Fruit fly (Drosophila melanogaster) whole organism, embryonic: Measurements from ENCODE around the gene Obp19c.

Experiments
- Atf6 ChIP-seq: fragments of 200-800 bp; sonication (Bioruptor generic); IDR thresholded peaks from 2 replicates; pipeline ENCODE4 v1.3.6; 2022; ENCODE audit warnings: missing biosample characterization, missing genetic modification characterization
- CG10366 ChIP-seq: fragments of 200-800 bp; sonication (Bioruptor generic); IDR thresholded peaks from 2 replicates; pipeline ENCODE4 v1.3.6; 2022; ENCODE audit warnings: missing biosample characterization, missing genetic modification characterization
- CG10654 ChIP-seq: fragments of 200-800 bp; sonication (Bioruptor generic); optimal IDR thresholded peaks from 2 replicates; lab custom pipeline; 2016; ENCODE audit warnings: missing biosample characterization, missing genetic modification characterization
- CG15479 ChIP-seq: fragments of 200-800 bp; sonication (Bioruptor generic); optimal IDR thresholded peaks from 3 replicates; lab custom pipeline; 2019; ENCODE audit warnings: missing biosample characterization, mild to moderate bottlenecking, missing genetic modification characterization, moderate library complexity
- CG15514 ChIP-seq: fragments of 200-800 bp; sonication (Bioruptor generic); optimal IDR thresholded peaks from 3 replicates; lab custom pipeline; 2017; ENCODE audit warnings: missing biosample characterization, missing genetic modification characterization, mild to moderate bottlenecking, moderate library complexity, missing genetic modification reagents
- CG1603 ChIP-seq: fragments of 200-800 bp; sonication (Bioruptor generic); optimal IDR thresholded peaks from 2 replicates; lab custom pipeline; 2019; ENCODE audit warnings: missing biosample characterization, mild to moderate bottlenecking, missing genetic modification characterization, moderate library complexity
- CG17359 ChIP-seq: fragments of 200-800 bp; sonication (Bioruptor generic); optimal IDR thresholded peaks from 3 replicates; lab custom pipeline; 2018; ENCODE audit warnings: missing biosample characterization, mild to moderate bottlenecking, missing genetic modification characterization, moderate library complexity
- CG17612 ChIP-seq: fragments of 200-800 bp; sonication (Bioruptor generic); IDR thresholded peaks from 2 replicates; pipeline ENCODE4 v1.3.6; 2022; ENCODE audit warnings: missing biosample characterization, missing genetic modification characterization
- CG2712 ChIP-seq: fragments of 200-800 bp; optimal IDR thresholded peaks from 3 replicates; lab custom pipeline; 2019; ENCODE audit warnings: missing biosample characterization, mild to moderate bottlenecking, missing genetic modification characterization, moderate library complexity
- CG30431 ChIP-seq: fragments of 200-800 bp; sonication (Bioruptor generic); optimal IDR thresholded peaks from 2 replicates; lab custom pipeline; 2017; ENCODE audit warnings: missing biosample characterization, missing genetic modification characterization
- CG34224 ChIP-seq: fragments of 200-800 bp; sonication (Bioruptor generic); IDR thresholded peaks from 3 replicates; pipeline ENCODE4 v1.3.6; 2022; ENCODE audit warnings: missing biosample characterization, missing genetic modification characterization; ENCODE audit not compliant: partially characterized antibody
- CG43689 ChIP-seq: fragments of 200-800 bp; sonication (Bioruptor generic); IDR thresholded peaks from 2 replicates; pipeline ENCODE4 v1.3.6; 2022; ENCODE audit warnings: missing biosample characterization, missing genetic modification characterization
- CG4617 ChIP-seq: fragments of 200-800 bp; sonication (Bioruptor generic); optimal IDR thresholded peaks from 3 replicates; lab custom pipeline; 2016; ENCODE audit warnings: missing biosample characterization, missing genetic modification characterization, borderline replicate concordance
- CG7963 ChIP-seq: fragments of 200-800 bp; sonication (Bioruptor generic); IDR thresholded peaks from 3 replicates; pipeline ENCODE4 v1.3.6; 2022; ENCODE audit warnings: missing biosample characterization, missing genetic modification characterization; ENCODE audit not compliant: partially characterized antibody
- CG8359 ChIP-seq: fragments of 200-800 bp; sonication (Bioruptor generic); optimal IDR thresholded peaks from 2 replicates; lab custom pipeline; 2017; ENCODE audit warnings: missing biosample characterization, mild to moderate bottlenecking, missing genetic modification characterization, borderline replicate concordance
- CG8924 ChIP-seq: fragments of 200-800 bp; optimal IDR thresholded peaks from 3 replicates; lab custom pipeline; 2019; ENCODE audit warnings: missing biosample characterization, mild to moderate bottlenecking, missing genetic modification characterization, moderate library complexity
- Drgx ChIP-seq: fragments of 200-800 bp; sonication (Bioruptor generic); IDR thresholded peaks from 2 replicates; pipeline ENCODE4 v1.3.6; 2022; ENCODE audit warnings: missing biosample characterization, missing genetic modification characterization
- Ets97D ChIP-seq: fragments of 200-800 bp; sonication (Bioruptor generic); optimal IDR thresholded peaks from 3 replicates; lab custom pipeline; 2016; ENCODE audit warnings: missing biosample characterization, missing genetic modification characterization
- GATAe ChIP-seq: fragments of 200-800 bp; sonication (Bioruptor generic); conservative IDR thresholded peaks from 2 replicates; pipeline ENCODE4 v1.3.6; 2022; ENCODE audit warnings: missing biosample characterization, missing genetic modification characterization
- Hey ChIP-seq: fragments of 200-800 bp; sonication (Bioruptor generic); optimal IDR thresholded peaks from 3 replicates; lab custom pipeline; 2018; ENCODE audit warnings: missing biosample characterization, mild to moderate bottlenecking, missing genetic modification characterization
- MESR4 ChIP-seq: fragments of 200-800 bp; sonication (Bioruptor generic); optimal IDR thresholded peaks from 2 replicates; lab custom pipeline; 2018; ENCODE audit warnings: missing biosample characterization, mild to moderate bottlenecking, missing genetic modification characterization, moderate library complexity
- Myb ChIP-seq: fragments of 200-800 bp; sonication (Bioruptor generic); optimal IDR thresholded peaks from 2 replicates; lab custom pipeline; 2016; ENCODE audit warnings: missing biosample characterization, missing genetic modification characterization
- NK7.1 ChIP-seq: fragments of 200-800 bp; sonication (Bioruptor generic); optimal IDR thresholded peaks from 3 replicates; lab custom pipeline; 2016; ENCODE audit warnings: missing biosample characterization, missing genetic modification characterization
- Sry-δ ChIP-seq: fragments of 200-800 bp; sonication (Bioruptor generic); optimal IDR thresholded peaks from 2 replicates; lab custom pipeline; 2016; ENCODE audit warnings: missing biosample characterization, missing genetic modification characterization
- Xbp1 ChIP-seq: fragments of 200-800 bp; sonication (Bioruptor generic); optimal IDR thresholded peaks from 3 replicates; lab custom pipeline; 2016; ENCODE audit warnings: missing biosample characterization, mild to moderate bottlenecking, missing genetic modification characterization
- ap ChIP-seq: fragments of 200-800 bp; sonication (Bioruptor generic); IDR thresholded peaks from 2 replicates; pipeline ENCODE4 v1.3.6; 2022; ENCODE audit warnings: missing biosample characterization, missing genetic modification characterization
- cato ChIP-seq: fragments of 200-800 bp; sonication (Bioruptor generic); optimal IDR thresholded peaks from 2 replicates; lab custom pipeline; 2016; ENCODE audit warnings: missing biosample characterization, missing genetic modification characterization, borderline replicate concordance
- chn ChIP-seq: fragments of 200-800 bp; sonication (Bioruptor generic); optimal IDR thresholded peaks from 2 replicates; lab custom pipeline; 2016; ENCODE audit warnings: missing biosample characterization, missing genetic modification characterization
- disco-r ChIP-seq: fragments of 200-800 bp; sonication (Bioruptor generic); optimal IDR thresholded peaks from 2 replicates; lab custom pipeline; 2016; ENCODE audit warnings: missing biosample characterization, missing genetic modification characterization
- dpn ChIP-seq, 2 experiments: fragments of 200-800 bp; sonication (Bioruptor generic); optimal IDR thresholded peaks; 3 replicates each; lab custom pipeline; 2016; ENCODE audit warnings: missing biosample characterization in 2 of 2, missing genetic modification characterization in 2 of 2
- dysf ChIP-seq: fragments of 200-800 bp; sonication (Bioruptor generic); IDR thresholded peaks from 3 replicates; pipeline ENCODE4 v1.3.6; 2022; ENCODE audit warnings: missing biosample characterization, missing genetic modification characterization
- fru ChIP-seq: fragments of >200 bp; optimal IDR thresholded peaks from 2 replicates; lab custom pipeline; 2017
- gfzf ChIP-seq: fragments of 200-800 bp; sonication (Bioruptor generic); optimal IDR thresholded peaks from 2 replicates; lab custom pipeline; 2016; ENCODE audit warnings: missing biosample characterization, mild to moderate bottlenecking, missing genetic modification characterization, moderate library complexity
- grau ChIP-seq: fragments of 200-800 bp; optimal IDR thresholded peaks from 3 replicates; lab custom pipeline; 2019; ENCODE audit warnings: missing biosample characterization, mild to moderate bottlenecking, missing genetic modification characterization, moderate library complexity
- her ChIP-seq: fragments of 200-800 bp; sonication (Bioruptor generic); optimal IDR thresholded peaks from 2 replicates; lab custom pipeline; 2016; ENCODE audit warnings: missing biosample characterization, missing genetic modification characterization
- insv ChIP-seq, 2 experiments: fragments of 200-800 bp; sonication (Bioruptor generic); optimal IDR thresholded peaks; 3 replicates each; lab custom pipeline; 2016 to 2018; ENCODE audit warnings: missing biosample characterization in 2 of 2, missing genetic modification characterization in 2 of 2
- kah ChIP-seq: fragments of 200-800 bp; sonication (Bioruptor generic); optimal IDR thresholded peaks from 2 replicates; lab custom pipeline; 2018; ENCODE audit warnings: missing biosample characterization, mild to moderate bottlenecking, missing genetic modification characterization
- lmd ChIP-seq: fragments of 200-800 bp; sonication (Bioruptor generic); IDR thresholded peaks from 2 replicates; pipeline ENCODE4 v1.3.6; 2022; ENCODE audit warnings: missing biosample characterization, missing genetic modification characterization
- maf-S ChIP-seq: fragments of 200-800 bp; sonication (Bioruptor generic); optimal IDR thresholded peaks from 2 replicates; lab custom pipeline; 2016; ENCODE audit warnings: missing biosample characterization, missing genetic modification characterization
- nerfin-1 ChIP-seq: fragments of 200-800 bp; sonication (Bioruptor generic); optimal IDR thresholded peaks from 3 replicates; lab custom pipeline; 2019; ENCODE audit warnings: missing biosample characterization, mild to moderate bottlenecking, missing genetic modification characterization, moderate library complexity
- otp ChIP-seq: fragments of 200-800 bp; sonication (Bioruptor generic); IDR thresholded peaks from 3 replicates; pipeline ENCODE4, ENCODE4 v1.3.6; 2022; ENCODE audit warnings: missing biosample characterization, missing genetic modification characterization
- slp2 ChIP-seq: fragments of 200-800 bp; sonication (Bioruptor generic); optimal IDR thresholded peaks from 2 replicates; lab custom pipeline; 2016; ENCODE audit warnings: missing biosample characterization, missing genetic modification characterization
- sna ChIP-seq: fragments of 200-800 bp; sonication (Bioruptor generic); IDR thresholded peaks from 2 replicates; pipeline ENCODE4 v1.3.6; 2022; ENCODE audit warnings: missing biosample characterization, missing genetic modification characterization; ENCODE audit not compliant: partially characterized antibody
- tap ChIP-seq: fragments of 200-800 bp; optimal IDR thresholded peaks from 3 replicates; lab custom pipeline; 2019; ENCODE audit warnings: missing biosample characterization, mild to moderate bottlenecking, missing genetic modification characterization, moderate library complexity
- ttk ChIP-seq: fragments of 200-800 bp; sonication (Bioruptor generic); IDR thresholded peaks from 2 replicates; pipeline ENCODE4 v2.1.2; 2022; ENCODE audit warnings: missing biosample characterization, missing genetic modification characterization
- vvl ChIP-seq: fragments of 200-800 bp; sonication (Bioruptor generic); IDR thresholded peaks from 2 replicates; pipeline ENCODE4 v1.3.6; 2022; ENCODE audit warnings: missing biosample characterization, missing genetic modification characterization
- zen ChIP-seq: fragments of 200-800 bp; sonication (Bioruptor generic); optimal IDR thresholded peaks from 3 replicates; lab custom pipeline; 2018; ENCODE audit warnings: missing biosample characterization, mild to moderate bottlenecking, missing genetic modification characterization, moderate library complexity
- zfh1 ChIP-seq: fragments of 200-800 bp; sonication (Bioruptor generic); IDR thresholded peaks from 3 replicates; pipeline ENCODE4 v1.3.6; 2022; ENCODE audit warnings: missing biosample characterization, missing genetic modification characterization
- zfh2 ChIP-seq: fragments of 200-800 bp; sonication (Bioruptor generic); optimal IDR thresholded peaks from 2 replicates; lab custom pipeline; 2016; ENCODE audit warnings: missing biosample characterization, missing genetic modification characterization

Gene Obp19c

DNA sequence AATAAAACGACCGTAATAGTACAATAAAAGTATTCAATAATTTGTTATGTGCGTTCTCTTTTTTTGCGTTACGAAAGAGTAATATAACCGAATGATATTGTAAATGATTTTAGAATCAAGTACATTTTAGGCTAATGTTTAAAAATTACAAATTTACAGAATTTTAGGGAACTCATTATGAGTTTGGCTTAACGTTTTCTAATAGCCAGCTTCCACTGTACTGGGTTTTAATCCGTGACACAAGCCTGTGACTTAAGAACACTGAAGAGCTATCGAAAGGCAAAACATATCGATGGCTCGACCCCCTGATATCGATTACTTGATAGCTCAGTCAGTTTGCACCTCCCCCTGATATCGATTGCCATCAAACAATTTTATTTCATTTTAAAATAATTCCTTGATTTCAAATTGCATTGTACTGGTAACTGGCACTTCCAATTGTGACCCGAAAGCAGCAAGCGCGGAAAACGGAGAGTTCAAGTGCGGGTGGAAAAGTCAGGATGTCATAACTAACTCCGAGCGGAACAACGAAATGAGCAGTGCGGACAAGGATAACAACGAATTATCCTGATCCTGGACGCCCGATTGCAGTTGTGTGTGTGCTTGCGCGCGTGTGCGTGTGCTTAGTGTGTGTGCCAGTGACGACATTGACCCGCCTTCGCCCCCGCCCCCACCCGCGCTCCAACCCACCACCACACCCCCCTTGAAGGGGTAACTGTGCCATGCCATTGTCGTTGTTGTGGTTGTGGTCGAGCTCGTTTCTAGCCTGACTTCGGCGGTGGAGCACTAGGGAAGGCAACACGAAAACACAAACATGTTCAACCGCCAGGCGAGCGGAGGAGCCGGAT, 24.5 kb downstream of the Obp19c start, which contains the start of gene HERC2 (continued):
- TF ChIP-seq Myb (GFP tag; lab: Kevin White, UChicago), result peak; percentile 69
- TF ChIP-seq sna (GFP tag; lab: Robert Waterston, UW), result peak; percentile 74; the same call in 1 of the 2 replicates
- TF ChIP-seq dpn (GFP tag; optimal IDR thresholded peaks at IDR 0.05; lab: Kevin White, UChicago), result peak; percentile 42 to 71
- TF ChIP-seq zfh2, result peak; percentile 56
- no peak for TF ChIP-seq fru (lab: Kevin White, UChicago)
- TF ChIP-seq ap (GFP tag; lab: Robert Waterston, UW), result 0 out of 2 replicates have a peak, but pooled peaks have one; percentile 31
- peak; percentile 43 for TF ChIP-seq slp2 (GFP tag; lab: Kevin White, UChicago)
- peak; percentile 32 for TF ChIP-seq disco-r
- peak; percentile 95 for TF ChIP-seq CG7963
- TF ChIP-seq Sry-δ (GFP tag; lab: Kevin White, UChicago), result peak; percentile 80
- 0 out of 2 replicates have a peak, but pooled peaks have one; percentile 16 for TF ChIP-seq Drgx (GFP tag; lab: Robert Waterston, UW)
- TF ChIP-seq CG2712 (tag; lab: Kevin White, UChicago), result peak; percentile 35
- peak; percentile 52 for TF ChIP-seq CG10366 (GFP tag; lab: Robert Waterston, UW)
- TF ChIP-seq MESR4 (GFP tag; lab: Kevin White, UChicago), result peak; percentile 78
- peak; percentile 83 for TF ChIP-seq CG34224
- TF ChIP-seq CG17359 (tag; lab: Kevin White, UChicago), result no peak
- TF ChIP-seq CG30431 (GFP tag; lab: Kevin White, UChicago), result peak; percentile 0
- peak; percentile 41; the same call in 1 of the 2 replicates for TF ChIP-seq lmd
- TF ChIP-seq chn (GFP tag; lab: Kevin White, UChicago), result peak; percentile 58
- TF ChIP-seq zfh1, result peak; percentile 50; the same call in 1 of the 3 replicates
- no peak for TF ChIP-seq NK7.1
- no peak for TF ChIP-seq GATAe (GFP tag; lab: Robert Waterston, UW)
- TF ChIP-seq CG1603 (tag; lab: Kevin White, UChicago), result no peak
- TF ChIP-seq gfzf (GFP tag; lab: Kevin White, UChicago), result peak; percentile 33
- peak; percentile 66 for TF ChIP-seq CG4617
- TF ChIP-seq otp (GFP tag; lab: Robert Waterston, UW), result no peak
- peak; percentile 7 for TF ChIP-seq nerfin-1 (tag; lab: Kevin White, UChicago)
- no peak for TF ChIP-seq CG15479 (GFP tag; lab: Kevin White, UChicago)
- TF ChIP-seq Hey (tag; lab: Kevin White, UChicago), result no peak
- TF ChIP-seq Atf6 (GFP tag; lab: Robert Waterston, UW), result no peak
- TF ChIP-seq CG43689 (GFP tag; lab: Robert Waterston, UW), result no peak
- TF ChIP-seq CG8359, result no peak
- no peak for TF ChIP-seq cato (GFP tag; lab: Kevin White, UChicago)
- 0 out of 2 replicates have a peak, but pooled peaks have one; percentile 12 for TF ChIP-seq CG17612 (GFP tag; lab: Robert Waterston, UW)
- TF ChIP-seq CG15514 (GFP tag; lab: Kevin White, UChicago), result peak; percentile 12
- no peak for TF ChIP-seq kah (GFP tag; lab: Kevin White, UChicago)
- peak; percentile 66 for TF ChIP-seq vvl (GFP tag; lab: Robert Waterston, UW)
- peak; percentile 45; the same call in 1 of the 2 replicates for TF ChIP-seq ttk
- TF ChIP-seq Xbp1 (GFP tag; lab: Kevin White, UChicago), result peak; percentile 53
- peak; percentile 95 for TF ChIP-seq grau
- peak; percentile 62 for TF ChIP-seq dysf (GFP tag; lab: Robert Waterston, UW)
- no peak for TF ChIP-seq insv (GFP tag; optimal IDR thresholded peaks at IDR 0.05; lab: Kevin White, UChicago)
- peak; percentile 41 for TF ChIP-seq Ets97D (GFP tag; lab: Kevin White, UChicago)
- peak; percentile 37 for TF ChIP-seq zen (tag; lab: Kevin White, UChicago)
- peak; percentile 16 for TF ChIP-seq maf-S
- TF ChIP-seq her (GFP tag; lab: Kevin White, UChicago), result peak; percentile 32
- TF ChIP-seq CG10654 (GFP tag; lab: Kevin White, UChicago), result peak; percentile 11
- no peak for TF ChIP-seq CG8924 (tag; lab: Kevin White, UChicago)
- no peak for TF ChIP-seq tap (tag; lab: Kevin White, UChicago)
